Fruit fly (Drosophila melanogaster) whole organism, embryonic: ENCODE data around the gene corto.

Source experiments
- Abd-B ChIP-seq: fragments of 200-800 bp; sonication (Bioruptor generic); optimal IDR thresholded peaks from 2 replicates; lab custom pipeline; 2018; ENCODE audit warnings: missing biosample characterization, mild to moderate bottlenecking, missing genetic modification characterization, moderate library complexity
- Aef1 ChIP-seq: fragments of 200-800 bp; sonication (Bioruptor generic); IDR thresholded peaks from 3 replicates; pipeline ENCODE4 v1.3.6; 2022; ENCODE audit warnings: missing biosample characterization, missing genetic modification characterization
- BEAF-32 ChIP-seq: fragments of 200-800 bp; sonication (Bioruptor generic); optimal IDR thresholded peaks from 3 replicates; lab custom pipeline; 2017; ENCODE audit warnings: missing biosample characterization, missing genetic modification characterization, mild to moderate bottlenecking, moderate library complexity, missing genetic modification reagents
- BtbVII ChIP-seq: fragments of 200-800 bp; sonication (Bioruptor generic); optimal IDR thresholded peaks from 3 replicates; lab custom pipeline; 2017; ENCODE audit warnings: missing biosample characterization, mild to moderate bottlenecking, missing genetic modification characterization
- C15 ChIP-seq: fragments of 200-800 bp; sonication (Bioruptor generic); IDR thresholded peaks from 3 replicates; pipeline ENCODE4 v1.3.6; 2022; ENCODE audit warnings: missing biosample characterization, missing genetic modification characterization
- CG10321 ChIP-seq: fragments of 200-800 bp; sonication (Bioruptor generic); IDR thresholded peaks from 2 replicates; pipeline ENCODE4 v1.3.6; 2022; ENCODE audit warnings: missing biosample characterization, missing genetic modification characterization
- CG11456 ChIP-seq: fragments of 200-800 bp; sonication (Bioruptor generic); IDR thresholded peaks from 3 replicates; pipeline ENCODE4 v1.3.6; 2022; ENCODE audit warnings: missing biosample characterization, missing genetic modification characterization
- CG12104 ChIP-seq: fragments of 200-800 bp; sonication (Bioruptor generic); optimal IDR thresholded peaks from 3 replicates; lab custom pipeline; 2016; ENCODE audit warnings: missing biosample characterization, missing genetic modification characterization
- CG12769 ChIP-seq: fragments of 200-800 bp; sonication (Bioruptor generic); optimal IDR thresholded peaks from 2 replicates; lab custom pipeline; 2019; ENCODE audit warnings: missing biosample characterization, mild to moderate bottlenecking, missing genetic modification characterization, moderate library complexity
- CG15073 ChIP-seq: fragments of 200-800 bp; sonication (Bioruptor generic); optimal IDR thresholded peaks from 2 replicates; lab custom pipeline; 2016; ENCODE audit warnings: missing biosample characterization, missing genetic modification characterization
- CG15269 ChIP-seq: fragments of 200-800 bp; sonication (Bioruptor generic); optimal IDR thresholded peaks from 2 replicates; lab custom pipeline; 2018; ENCODE audit warnings: missing biosample characterization, mild to moderate bottlenecking, missing genetic modification characterization, moderate library complexity
- CG15479 ChIP-seq: fragments of 200-800 bp; sonication (Bioruptor generic); optimal IDR thresholded peaks from 3 replicates; lab custom pipeline; 2019; ENCODE audit warnings: missing biosample characterization, mild to moderate bottlenecking, missing genetic modification characterization, moderate library complexity
- CG15601 ChIP-seq: fragments of 200-800 bp; sonication (Bioruptor generic); optimal IDR thresholded peaks from 3 replicates; lab custom pipeline; 2019; ENCODE audit warnings: missing biosample characterization, mild to moderate bottlenecking, missing genetic modification characterization, moderate library complexity
- CG17568 ChIP-seq: fragments of 200-800 bp; sonication (Bioruptor generic); optimal IDR thresholded peaks from 2 replicates; lab custom pipeline; 2018; ENCODE audit warnings: missing biosample characterization, mild to moderate bottlenecking, missing genetic modification characterization, moderate library complexity
- CG18262 ChIP-seq: fragments of 200-800 bp; optimal IDR thresholded peaks from 3 replicates; lab custom pipeline; 2019; ENCODE audit warnings: missing biosample characterization, mild to moderate bottlenecking, missing genetic modification characterization, moderate library complexity
- CG2678 ChIP-seq: fragments of 200-800 bp; sonication (Bioruptor generic); optimal IDR thresholded peaks from 3 replicates; lab custom pipeline; 2019; ENCODE audit warnings: missing biosample characterization, mild to moderate bottlenecking, missing genetic modification characterization, moderate library complexity
- CG33213 ChIP-seq: fragments of 200-800 bp; sonication (Bioruptor generic); optimal IDR thresholded peaks from 3 replicates; lab custom pipeline; 2016; ENCODE audit warnings: missing biosample characterization, missing genetic modification characterization
- CG7556 ChIP-seq: fragments of 200-800 bp; sonication (Bioruptor generic); optimal IDR thresholded peaks from 2 replicates; lab custom pipeline; 2017; ENCODE audit warnings: missing biosample characterization, mild to moderate bottlenecking, missing genetic modification characterization
- CG8765 ChIP-seq: fragments of 200-800 bp; sonication (Bioruptor generic); IDR thresholded peaks from 2 replicates; pipeline ENCODE4 v1.3.6; 2022; ENCODE audit warnings: missing biosample characterization, missing genetic modification characterization
- CHES-1-like ChIP-seq: fragments of 200-800 bp; sonication (Bioruptor generic); optimal IDR thresholded peaks from 2 replicates; lab custom pipeline; 2016; ENCODE audit warnings: missing biosample characterization, missing genetic modification characterization
- D19A ChIP-seq: fragments of 200-800 bp; optimal IDR thresholded peaks from 3 replicates; lab custom pipeline; 2019; ENCODE audit warnings: missing biosample characterization, mild to moderate bottlenecking, missing genetic modification characterization, moderate library complexity
- Doc2 ChIP-seq: fragments of 200-800 bp; sonication (Bioruptor generic); IDR thresholded peaks from 2 replicates; pipeline ENCODE4 v1.3.6; 2022; ENCODE audit warnings: missing biosample characterization, missing genetic modification characterization
- Dref ChIP-seq: fragments of 200-800 bp; sonication (Bioruptor generic); IDR thresholded peaks from 2 replicates; pipeline ENCODE4 v1.3.6; 2022; ENCODE audit warnings: missing biosample characterization, missing genetic modification characterization
- Eip74EF ChIP-seq, 2 experiments: fragments of 200-800 bp in 1 of 2; fragments of >200 bp in 1 of 2; sonication (Bioruptor generic) in 1 of 2; optimal IDR thresholded peaks; 2 replicates each; lab custom pipeline; 2017 to 2019; ENCODE audit warnings: missing biosample characterization in 2 of 2, missing genetic modification characterization in 2 of 2, mild to moderate bottlenecking in 1 of 2, moderate library complexity in 1 of 2
- Elba2 ChIP-seq: fragments of 200-800 bp; sonication (Bioruptor generic); optimal IDR thresholded peaks from 3 replicates; lab custom pipeline; 2016; ENCODE audit warnings: missing biosample characterization, missing genetic modification characterization
- Fer2 ChIP-seq: fragments of 200-800 bp; sonication (Bioruptor generic); optimal IDR thresholded peaks from 2 replicates; lab custom pipeline; 2018; ENCODE audit warnings: missing biosample characterization, mild to moderate bottlenecking, missing genetic modification characterization, moderate library complexity
- Hr39 ChIP-seq: fragments of >200 bp; optimal IDR thresholded peaks from 2 replicates; lab custom pipeline; 2017
- Lpt ChIP-seq: fragments of >200 bp; optimal IDR thresholded peaks from 2 replicates; lab custom pipeline; 2018; ENCODE audit warnings: missing biosample characterization, missing genetic modification characterization
- Neu2 ChIP-seq: fragments of 200-800 bp; sonication (Bioruptor generic); optimal IDR thresholded peaks from 3 replicates; lab custom pipeline; 2016; ENCODE audit warnings: missing biosample characterization, missing genetic modification characterization, borderline replicate concordance
- Nf-YB ChIP-seq: fragments of 200-800 bp; sonication (Bioruptor generic); optimal IDR thresholded peaks from 3 replicates; lab custom pipeline; 2019; ENCODE audit warnings: missing biosample characterization, mild to moderate bottlenecking, missing genetic modification characterization, moderate library complexity
- Oaz ChIP-seq: fragments of 200-800 bp; sonication (Bioruptor generic); IDR thresholded peaks from 2 replicates; pipeline ENCODE4 v1.3.6; 2022; ENCODE audit warnings: missing biosample characterization, missing genetic modification characterization
- Sox102F ChIP-seq: fragments of 200-800 bp; sonication (Bioruptor generic); optimal IDR thresholded peaks from 2 replicates; lab custom pipeline; 2018; ENCODE audit warnings: missing biosample characterization, mild to moderate bottlenecking, missing genetic modification characterization, moderate library complexity
- bab2 ChIP-seq: fragments of 200-800 bp; sonication (Bioruptor generic); optimal IDR thresholded peaks from 2 replicates; lab custom pipeline; 2016; ENCODE audit warnings: missing biosample characterization, missing genetic modification characterization
- dan ChIP-seq: fragments of 200-800 bp; sonication (Bioruptor generic); IDR thresholded peaks from 2 replicates; pipeline ENCODE4 v1.3.6; 2022; ENCODE audit warnings: missing biosample characterization, missing genetic modification characterization
- dm ChIP-seq: fragments of 200-800 bp; sonication (Bioruptor generic); optimal IDR thresholded peaks from 3 replicates; lab custom pipeline; 2016; ENCODE audit warnings: missing biosample characterization, missing genetic modification characterization
- dpn ChIP-seq, 2 experiments: fragments of 200-800 bp; sonication (Bioruptor generic); optimal IDR thresholded peaks; 3 replicates each; lab custom pipeline; 2016; ENCODE audit warnings: missing biosample characterization in 2 of 2, missing genetic modification characterization in 2 of 2
- fd102C ChIP-seq: fragments of 200-800 bp; sonication (Bioruptor generic); optimal IDR thresholded peaks from 2 replicates; lab custom pipeline; 2018; ENCODE audit warnings: missing biosample characterization, mild to moderate bottlenecking, missing genetic modification characterization, moderate library complexity
- ftz-f1 ChIP-seq: fragments of 200-800 bp; sonication (Bioruptor generic); optimal IDR thresholded peaks from 2 replicates; lab custom pipeline; 2016; ENCODE audit warnings: missing biosample characterization, missing genetic modification characterization
- inv ChIP-seq: fragments of 200-800 bp; sonication (Bioruptor generic); IDR thresholded peaks from 2 replicates; pipeline ENCODE4 v1.3.6; 2022; ENCODE audit warnings: missing biosample characterization, missing genetic modification characterization; ENCODE audit not compliant: partially characterized antibody
- klu ChIP-seq: fragments of 200-800 bp; sonication (Bioruptor generic); IDR thresholded peaks from 2 replicates; pipeline ENCODE4 v1.3.6; 2022; ENCODE audit warnings: missing biosample characterization, missing genetic modification characterization
- lab ChIP-seq: fragments of 200-800 bp; sonication (Bioruptor generic); optimal IDR thresholded peaks from 3 replicates; lab custom pipeline; 2017; ENCODE audit warnings: missing biosample characterization, missing genetic modification characterization, mild to moderate bottlenecking, moderate library complexity, missing genetic modification reagents
- lbe ChIP-seq: fragments of 200-800 bp; sonication (Bioruptor generic); optimal IDR thresholded peaks from 2 replicates; lab custom pipeline; 2016; ENCODE audit warnings: missing biosample characterization, mild to moderate bottlenecking, missing genetic modification characterization
- luna ChIP-seq: fragments of 200-800 bp; sonication (Bioruptor generic); optimal IDR thresholded peaks from 2 replicates; lab custom pipeline; 2016; ENCODE audit warnings: missing biosample characterization, missing genetic modification characterization
- pan ChIP-seq, 4 experiments: fragments of >200 bp in 3 of 4; fragments of 200-800 bp in 1 of 4; sonication (Bioruptor generic) in 1 of 4; optimal IDR thresholded peaks in 3 of 4; IDR thresholded peaks in 1 of 4; 2 replicates each; pipeline versions ENCODE4 v1.3.6 to Lab custom; 2017 to 2022; ENCODE audit warnings: missing biosample characterization in 2 of 4, missing genetic modification characterization in 2 of 4, mixed read lengths in 1 of 4
- pho ChIP-seq: fragments of 200-800 bp; sonication (Bioruptor generic); optimal IDR thresholded peaks from 2 replicates; lab custom pipeline; 2016; ENCODE audit warnings: missing biosample characterization, missing genetic modification characterization
- psq ChIP-seq: fragments of 200-800 bp; sonication (Bioruptor generic); optimal IDR thresholded peaks from 2 replicates; lab custom pipeline; 2017; ENCODE audit warnings: missing biosample characterization, missing genetic modification characterization
- sima ChIP-seq: fragments of 200-800 bp; sonication (Bioruptor generic); optimal IDR thresholded peaks from 2 replicates; lab custom pipeline; 2016; ENCODE audit warnings: missing biosample characterization, missing genetic modification characterization
- stwl ChIP-seq: fragments of 200-800 bp; sonication (Bioruptor generic); optimal IDR thresholded peaks from 3 replicates; lab custom pipeline; 2018; ENCODE audit warnings: missing biosample characterization, mild to moderate bottlenecking, missing genetic modification characterization, moderate library complexity
- trem ChIP-seq: fragments of 200-800 bp; optimal IDR thresholded peaks from 3 replicates; lab custom pipeline; 2019; ENCODE audit warnings: missing biosample characterization, mild to moderate bottlenecking, missing genetic modification characterization, moderate library complexity
- wdn ChIP-seq: fragments of 200-800 bp; sonication (Bioruptor generic); IDR thresholded peaks from 2 replicates; pipeline ENCODE4 v1.3.6; 2022; ENCODE audit warnings: missing biosample characterization, missing genetic modification characterization

The corto gene

DNA sequence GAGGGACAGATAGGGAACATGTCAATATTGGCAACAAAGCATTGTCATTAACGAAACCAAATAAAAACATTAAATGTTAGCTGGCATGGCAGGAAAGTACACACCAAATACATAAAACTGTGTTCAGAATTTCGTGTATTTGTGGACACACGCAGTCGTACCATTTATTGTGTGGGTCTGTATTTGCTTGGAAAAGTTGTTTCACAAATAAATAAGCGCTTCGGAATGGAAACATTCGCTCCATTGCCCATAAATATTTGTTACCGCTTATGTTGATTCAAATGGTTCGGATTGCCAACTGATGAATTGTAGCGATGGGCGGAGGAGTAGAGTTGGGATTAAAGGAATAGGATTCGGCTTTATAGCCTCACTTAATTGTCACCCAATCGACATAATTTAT, 21.2 kb upstream of the corto start (continued):
- TF ChIP-seq CHES-1-like (peak; percentile 87), CG10321 (GFP tag; lab: Robert Waterston, UW) (peak; percentile 51; the same call in 1 of the 2 replicates), luna (peak; percentile 53), Aef1 (GFP tag; lab: Robert Waterston, UW) (no peak), lbe (no peak), Lpt (GFP tag; lab: Kevin White, UChicago) (no peak), Eip74EF (GFP tag; optimal IDR thresholded peaks at IDR 0.05; lab: Kevin White, UChicago) (peak in 1 of 2 experiments; percentile 82), CG11456 (GFP tag; lab: Robert Waterston, UW) (peak; percentile 70; the same call in 2 of the 3 replicates), Abd-B (GFP tag; lab: Kevin White, UChicago) (no peak), BEAF-32 (no peak), inv (GFP tag; lab: Robert Waterston, UW) (no peak), CG12769 (tag; lab: Kevin White, UChicago) (peak; percentile 93), CG15601 (tag; lab: Kevin White, UChicago) (peak; percentile 96), D19A (tag; lab: Kevin White, UChicago) (peak; percentile 75), Elba2 (GFP tag; lab: Kevin White, UChicago) (no peak), CG15269 (tag; lab: Kevin White, UChicago) (peak; percentile 76), dm (GFP tag; lab: Kevin White, UChicago) (peak; percentile 36), CG17568 (GFP tag; lab: Kevin White, UChicago) (peak; percentile 96), psq (peak; percentile 68), lab (GFP tag; lab: Kevin White, UChicago) (peak; percentile 95), Hr39 (no peak), CG7556 (GFP tag; lab: Kevin White, UChicago) (peak; percentile 85), Dref (GFP tag; lab: Robert Waterston, UW) (no peak), CG8765 (GFP tag; lab: Robert Waterston, UW) (no peak), pho (GFP tag; lab: Kevin White, UChicago) (peak; percentile 82), CG33213 (GFP tag; lab: Kevin White, UChicago) (peak; percentile 91), fd102C (GFP tag; lab: Kevin White, UChicago) (peak; percentile 82), bab2 (GFP tag; lab: Kevin White, UChicago) (peak; percentile 83), CG18262 (tag; lab: Kevin White, UChicago) (peak; percentile 86), Sox102F (peak; percentile 76), Neu2 (GFP tag; lab: Kevin White, UChicago) (peak; percentile 43), BtbVII (GFP tag; lab: Kevin White, UChicago) (peak; percentile 93), Oaz (GFP tag; lab: Robert Waterston, UW) (no peak), CG2678 (tag; lab: Kevin White, UChicago) (peak; percentile 92), CG15479 (GFP tag; lab: Kevin White, UChicago) (peak; percentile 63), klu (GFP tag; lab: Robert Waterston, UW) (0 out of 2 replicates have a peak, but pooled peaks have one; percentile 18), stwl (tag; lab: Kevin White, UChicago) (peak; percentile 59), trem (peak; percentile 67), wdn (GFP tag; lab: Robert Waterston, UW) (peak; percentile 46; the same call in 1 of the 2 replicates), Nf-YB (GFP tag; lab: Kevin White, UChicago) (peak; percentile 79), C15 (GFP tag; lab: Robert Waterston, UW) (peak; percentile 31; the same call in 1 of the 3 replicates), ftz-f1 (GFP tag; lab: Kevin White, UChicago) (no peak), sima (GFP tag; lab: Kevin White, UChicago) (peak; percentile 55), dpn (GFP tag; optimal IDR thresholded peaks at IDR 0.05; lab: Kevin White, UChicago) (peak; percentile 63 to 86), dan (GFP tag; lab: Robert Waterston, UW) (no peak), Fer2 (peak; percentile 58), CG15073 (GFP tag; lab: Kevin White, UChicago) (peak; percentile 26), pan (optimal IDR thresholded peaks at IDR 0.05; lab: Kevin White, UChicago) (no peak), pan (GFP tag; optimal IDR thresholded peaks at IDR 0.05 in 1 of 2, IDR thresholded peaks at IDR 0.05 in 1 of 2) (no peak), Doc2 (GFP tag; lab: Robert Waterston, UW) (no peak), CG12104 (GFP tag; lab: Kevin White, UChicago) (peak; percentile 88)
